Fruit fly (Drosophila melanogaster) whole organism, pupa: ENCODE results near the gene CG43168.

Source experiments
- EcR ChIP-seq: fragments of 200-800 bp; sonication (Bioruptor generic); optimal IDR thresholded peaks from 3 replicates; lab custom pipeline; 2019; ENCODE audit warnings: missing biosample characterization, missing genetic modification characterization, mild to moderate bottlenecking, moderate library complexity, missing genetic modification reagents
- Pif1B ChIP-seq: fragments of 200-800 bp; sonication (Bioruptor generic); optimal IDR thresholded peaks from 3 replicates; lab custom pipeline; 2016; ENCODE audit warnings: missing biosample characterization, missing genetic modification characterization

dm6 chr3L:6296611-6297010 is 21.0 kb downstream of the CG43168 start:
- TF ChIP-seq EcR (GFP tag; lab: Kevin White, UChicago) = no peak
- no peak for TF ChIP-seq Pif1B
